Worm (Caenorhabditis elegans): ENCODE results near the gene rrf-3.

- TF ChIP-seq elt-3 (tag; optimal IDR thresholded peaks at IDR 0.05) (no peak), ama-1 (optimal IDR thresholded peaks at IDR 0.05) (no peak), jun-1 (tag; optimal IDR thresholded peaks at IDR 0.05) (no peak), pha-4 (tag; optimal IDR thresholded peaks at IDR 0.05) (no peak), nhr-25 (tag; optimal IDR thresholded peaks at IDR 0.05) (no peak), pqm-1 (tag; optimal IDR thresholded peaks at IDR 0.05) (no peak), nhr-23 (tag; optimal IDR thresholded peaks at IDR 0.05) (no peak), mdl-1 (tag; optimal IDR thresholded peaks at IDR 0.05) (no peak), fkh-10 (GFP tag; optimal IDR thresholded peaks at IDR 0.05) (no peak), ZK546.5 (tag; optimal IDR thresholded peaks at IDR 0.05) (no peak), aly-2 (tag; optimal IDR thresholded peaks at IDR 0.05) (no peak), zag-1 (tag; optimal IDR thresholded peaks at IDR 0.05) (no peak)
Measured at ce11 chrII:8193922-8194321, 31.7 kb downstream of the rrf-3 start.

All from whole organism, L3 larva.